Worm (Caenorhabditis elegans): Measurements from ENCODE around the gene prx-14.

Gene prx-14

ce11 chrIV:11145929-11146339, 37.0 kb upstream of the prx-14 start (continued):
- TF ChIP-seq chd-7 (tag; optimal IDR thresholded peaks at IDR 0.05) (peak; percentile 63), nfyb-1 (GFP tag; IDR thresholded peaks at IDR 0.05) (peak; percentile 21; the same call in 1 of the 2 replicates), nhr-120 (GFP tag; IDR thresholded peaks at IDR 0.05) (no peak), nhr-179 (tag; optimal IDR thresholded peaks at IDR 0.05) (no peak), K11D2.4 (GFP tag; IDR thresholded peaks at IDR 0.05) (no peak), F55B11.4 (tag; optimal IDR thresholded peaks at IDR 0.05; ENCODE audit: borderline replicate concordance, insufficient read depth) (no peak), nhr-80 (tag; optimal IDR thresholded peaks at IDR 0.05) (no peak), Y67H2A.10 (GFP tag; conservative IDR thresholded peaks at IDR 0.05) (no peak), F23B12.7 (tag; optimal IDR thresholded peaks at IDR 0.05; ENCODE audit: insufficient read depth) (no peak), ekl-4 (GFP tag; IDR thresholded peaks at IDR 0.05) (peak; percentile 72), F33H1.4 (GFP tag; IDR thresholded peaks at IDR 0.05) (peak; percentile 32), sea-2 (GFP tag; IDR thresholded peaks at IDR 0.05) (no peak), Y53G8AR.9 (GFP tag; conservative IDR thresholded peaks at IDR 0.05) (no peak; the same call in 1 of the 2 replicates), sdz-38 (tag; optimal IDR thresholded peaks at IDR 0.05) (no peak), nfya-2 (GFP tag; IDR thresholded peaks at IDR 0.05) (peak; percentile 73; the same call in 1 of the 2 replicates), zim-3 (tag; optimal IDR thresholded peaks at IDR 0.05) (peak; percentile 75), ceh-27 (GFP tag; optimal IDR thresholded peaks at IDR 0.05) (no peak), bed-2 (GFP tag; IDR thresholded peaks at IDR 0.05) (no peak), F37B4.10 (GFP tag; IDR thresholded peaks at IDR 0.05) (no peak), ceh-100 (GFP tag; IDR thresholded peaks at IDR 0.05) (peak; percentile 20; the same call in 1 of the 2 replicates), lin-40 (tag; optimal IDR thresholded peaks at IDR 0.05) (no peak), rec-8 (tag; optimal IDR thresholded peaks at IDR 0.05) (peak in 1 of 2 experiments; percentile 53), ceh-58 (GFP tag; IDR thresholded peaks at IDR 0.05) (no peak), ztf-6 (GFP tag; IDR thresholded peaks at IDR 0.05) (no peak), madf-3 (GFP tag; IDR thresholded peaks at IDR 0.05) (0 out of 2 replicates have a peak, but pooled peaks have one; percentile 38), Y95B8A.8 (GFP tag; IDR thresholded peaks at IDR 0.05) (0 out of 2 replicates have a peak, but pooled peaks have one; percentile 50), him-1 (tag; optimal IDR thresholded peaks at IDR 0.05) (peak; percentile 64), dox-1 (GFP tag; IDR thresholded peaks at IDR 0.05) (no peak), cebp-2 (GFP tag; IDR thresholded peaks at IDR 0.05) (no peak; the same call in 1 of the 2 replicates), tbp1 (GFP tag; optimal IDR thresholded peaks at IDR 0.05) (peak; percentile 42), nhr-90 (tag; optimal IDR thresholded peaks at IDR 0.05) (peak; percentile 24), akir-1 (GFP tag; optimal IDR thresholded peaks at IDR 0.05) (no peak), ets-4 (GFP tag; optimal IDR thresholded peaks at IDR 0.05) (no peak), attf-5 (GFP tag; optimal IDR thresholded peaks at IDR 0.05) (peak; percentile 17), somi-1 (GFP tag; optimal IDR thresholded peaks at IDR 0.05) (no peak), mcd-1 (GFP tag; IDR thresholded peaks at IDR 0.05) (no peak), egl-44 (GFP tag; IDR thresholded peaks at IDR 0.05) (no peak), unc-130 (GFP tag; optimal IDR thresholded peaks at IDR 0.05) (peak; percentile 83), cebp-1 (GFP tag; IDR thresholded peaks at IDR 0.05) (no peak), cebp-1 (tag; optimal IDR thresholded peaks at IDR 0.05) (peak; percentile 28), nfya-1 (tag; optimal IDR thresholded peaks at IDR 0.05; ENCODE audit: borderline replicate concordance, insufficient read depth) (no peak), atf-7 (tag; optimal IDR thresholded peaks at IDR 0.05) (peak; percentile 46), hlh-26 (GFP tag; conservative IDR thresholded peaks at IDR 0.05) (no peak), snpc-3.4 (tag; optimal IDR thresholded peaks at IDR 0.05) (peak; percentile 53)
